Fruit fly (Drosophila melanogaster): ENCODE results near the gene CG33689.

CG33689 gene

DNA sequence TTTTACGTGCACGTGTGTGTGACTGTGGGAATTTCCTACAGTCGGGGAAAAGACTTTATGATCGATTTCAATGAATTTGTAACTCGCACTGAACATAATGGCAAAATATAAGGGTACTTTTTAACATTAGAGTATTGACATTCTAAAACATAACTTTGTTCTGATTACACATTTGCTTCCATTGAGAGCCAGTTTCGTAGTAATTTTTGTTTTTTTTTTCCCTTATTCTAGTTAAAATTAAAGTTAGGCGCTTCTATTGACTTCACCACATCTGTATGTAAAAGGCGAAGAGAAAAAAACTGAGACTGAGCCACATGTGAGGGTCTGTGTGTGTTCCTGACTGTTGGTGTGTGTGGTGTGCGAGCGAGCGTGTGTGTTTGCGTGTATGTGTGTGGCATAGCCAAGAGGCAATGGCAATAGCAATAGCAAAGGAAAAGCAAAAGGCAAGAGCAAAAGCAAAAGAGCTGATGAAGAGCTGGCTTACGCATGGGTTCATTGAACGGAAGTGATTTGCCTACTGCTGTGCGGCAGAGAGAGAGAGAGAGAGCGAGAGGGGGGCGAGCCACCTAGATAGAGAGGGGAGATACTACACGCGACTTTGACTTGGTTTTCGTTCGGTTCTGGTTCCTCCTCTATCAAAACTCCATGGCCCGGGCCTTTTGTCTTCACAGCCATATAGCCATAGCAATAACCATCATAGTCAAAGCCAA is 38.0 kb upstream of the CG33689 start (continued):
- no peak for TF ChIP-seq CG5953 (GFP tag; IDR thresholded peaks at IDR 0.05)
- TF ChIP-seq CG30431 (GFP tag; optimal IDR thresholded peaks at IDR 0.05), result peak; percentile 34
- peak; percentile 72 for TF ChIP-seq crc (GFP tag; optimal IDR thresholded peaks at IDR 0.05)
- no peak for TF ChIP-seq CG30020 (tag; optimal IDR thresholded peaks at IDR 0.05)
- TF ChIP-seq tup (GFP tag; optimal IDR thresholded peaks at IDR 0.05), result no peak
- TF ChIP-seq CG9609 (GFP tag; optimal IDR thresholded peaks at IDR 0.05), result peak; percentile 48
- TF ChIP-seq CG14710 (tag; optimal IDR thresholded peaks at IDR 0.05), result peak; percentile 54
- peak; percentile 62 for TF ChIP-seq eyg (GFP tag; optimal IDR thresholded peaks at IDR 0.05)
- peak; percentile 43 for TF ChIP-seq CG4328 (GFP tag; optimal IDR thresholded peaks at IDR 0.05)
- TF ChIP-seq seq (GFP tag; IDR thresholded peaks at IDR 0.05), result peak; percentile 70
- TF ChIP-seq danr (GFP tag; IDR thresholded peaks at IDR 0.05), result peak; percentile 11; the same call in 1 of the 2 replicates
- TF ChIP-seq prd (optimal IDR thresholded peaks at IDR 0.05), result no peak
- TF ChIP-seq prd (GFP tag; IDR thresholded peaks at IDR 0.05), result peak; percentile 60; the same call in 2 of the 3 replicates
- peak; percentile 8 for TF ChIP-seq Hmx (GFP tag; optimal IDR thresholded peaks at IDR 0.05)
- TF ChIP-seq CG2199 (GFP tag; IDR thresholded peaks at IDR 0.05), result peak; percentile 72; the same call in 2 of the 3 replicates
- TF ChIP-seq Ada2b (GFP tag; IDR thresholded peaks at IDR 0.05), result peak; percentile 70
- no peak for TF ChIP-seq HLH4C (GFP tag; IDR thresholded peaks at IDR 0.05; ENCODE audit: partially characterized antibody)
- TF ChIP-seq CG10366 (GFP tag; IDR thresholded peaks at IDR 0.05), result no peak; the same call in 1 of the 2 replicates
- TF ChIP-seq CG13123 (GFP tag; optimal IDR thresholded peaks at IDR 0.05), result no peak
- no peak for TF ChIP-seq ro (GFP tag; IDR thresholded peaks at IDR 0.05)
- TF ChIP-seq chinmo (GFP tag; IDR thresholded peaks at IDR 0.05; ENCODE audit: partially characterized antibody), result peak; percentile 39; the same call in 1 of the 4 replicates
- peak; percentile 32 for TF ChIP-seq CG12942 (GFP tag; optimal IDR thresholded peaks at IDR 0.05)
- peak; percentile 41 for TF ChIP-seq tap (tag; optimal IDR thresholded peaks at IDR 0.05)
- no peak for TF ChIP-seq CG14860 (GFP tag; IDR thresholded peaks at IDR 0.05; ENCODE audit: partially characterized antibody)
- peak; percentile 56 for TF ChIP-seq nerfin-1 (tag; optimal IDR thresholded peaks at IDR 0.05)
- TF ChIP-seq CG31224 (GFP tag; IDR thresholded peaks at IDR 0.05), result peak; percentile 41
- 0 out of 2 replicates have a peak, but pooled peaks have one; percentile 41 for TF ChIP-seq rib (GFP tag; IDR thresholded peaks at IDR 0.05)
- TF ChIP-seq CG11560 (tag; IDR thresholded peaks at IDR 0.05), result no peak; the same call in 2 of the 3 replicates
- peak; percentile 61 for TF ChIP-seq CG15514 (GFP tag; optimal IDR thresholded peaks at IDR 0.05)
- peak; percentile 51 for TF ChIP-seq CG1233 (GFP tag; optimal IDR thresholded peaks at IDR 0.05)
- TF ChIP-seq CG30403 (GFP tag; optimal IDR thresholded peaks at IDR 0.05), result peak; percentile 68
- TF ChIP-seq Kr (GFP tag; optimal IDR thresholded peaks at IDR 0.05), result no peak
- no peak for TF ChIP-seq CkIIα-i1 (GFP tag; IDR thresholded peaks at IDR 0.05)
- TF ChIP-seq CG14050 (GFP tag; IDR thresholded peaks at IDR 0.05), result peak; percentile 13; the same call in 1 of the 3 replicates
- TF ChIP-seq Fer1 (GFP tag; optimal IDR thresholded peaks at IDR 0.05), result peak; percentile 92
- peak; percentile 79 for TF ChIP-seq CG10543 (GFP tag; optimal IDR thresholded peaks at IDR 0.05)
- no peak for TF ChIP-seq CG14667 (GFP tag; IDR thresholded peaks at IDR 0.05)
- peak; percentile 71 for TF ChIP-seq CG10979 (tag; optimal IDR thresholded peaks at IDR 0.05)
- TF ChIP-seq Sox102F (GFP tag; optimal IDR thresholded peaks at IDR 0.05), result peak; percentile 72
- TF ChIP-seq hkb (optimal IDR thresholded peaks at IDR 0.05), result no peak
- TF ChIP-seq hkb (GFP tag; IDR thresholded peaks at IDR 0.05), result peak; percentile 58; the same call in 1 of the 2 replicates
- peak; percentile 70 for TF ChIP-seq CG9817 (tag; optimal IDR thresholded peaks at IDR 0.05)
- TF ChIP-seq CG7556 (GFP tag; optimal IDR thresholded peaks at IDR 0.05), result peak; percentile 83
- peak; percentile 61 for TF ChIP-seq CG6854 (GFP tag; optimal IDR thresholded peaks at IDR 0.05)
- no peak for TF ChIP-seq sr (GFP tag; IDR thresholded peaks at IDR 0.05)
- no peak for TF ChIP-seq pita (GFP tag; optimal IDR thresholded peaks at IDR 0.05)
- TF ChIP-seq Rfx (GFP tag; IDR thresholded peaks at IDR 0.05), result peak; percentile 57
- TF ChIP-seq Ets65A (GFP tag), result peak; percentile 34
- TF ChIP-seq HmgZ (tag; optimal IDR thresholded peaks at IDR 0.05), result peak; percentile 73
- TF ChIP-seq jing (GFP tag; optimal IDR thresholded peaks at IDR 0.05), result peak; percentile 16
